Fruit fly (Drosophila melanogaster): ENCODE results near the gene CG9915.

Gene CG9915

dm6 chrX:16288492-16288964 lies 24.4 kb downstream of the CG9915 start, which contains the start of the genes CG32576 and caz (continued):
- peak; percentile 60 for TF ChIP-seq CG3847 (GFP tag; IDR thresholded peaks at IDR 0.05)
- peak in 1 of 2 experiments; percentile 11 for TF ChIP-seq tll (GFP tag; optimal IDR thresholded peaks at IDR 0.05)
- TF ChIP-seq Spps (tag; optimal IDR thresholded peaks at IDR 0.05) = no peak
- peak; percentile 81 for TF ChIP-seq sd (tag; optimal IDR thresholded peaks at IDR 0.05)
- TF ChIP-seq Ssrp (tag; optimal IDR thresholded peaks at IDR 0.05) = no peak
- TF ChIP-seq NC2β (GFP tag; optimal IDR thresholded peaks at IDR 0.05) = no peak
- TF ChIP-seq Ets97D (GFP tag; optimal IDR thresholded peaks at IDR 0.05) = peak; percentile 29
- TF ChIP-seq CG12391 (tag; optimal IDR thresholded peaks at IDR 0.05) = peak; percentile 61
- TF ChIP-seq CG9437 (GFP tag; optimal IDR thresholded peaks at IDR 0.05) = no peak
- TF ChIP-seq Trl (optimal IDR thresholded peaks at IDR 0.05) = no peak
- peak; percentile 14 for TF ChIP-seq Trl (GFP tag; optimal IDR thresholded peaks at IDR 0.05)
- peak; percentile 83 for TF ChIP-seq CG12659 (GFP tag; optimal IDR thresholded peaks at IDR 0.05)
- peak; percentile 24 for TF ChIP-seq CG12104 (GFP tag; optimal IDR thresholded peaks at IDR 0.05)
- TF ChIP-seq ftz-f1 (GFP tag; optimal IDR thresholded peaks at IDR 0.05) = no peak
- TF ChIP-seq jing (GFP tag; optimal IDR thresholded peaks at IDR 0.05) = no peak
- peak; percentile 37 for TF ChIP-seq caup (GFP tag; optimal IDR thresholded peaks at IDR 0.05; ENCODE audit: severe bottlenecking)
- peak; percentile 57 for TF ChIP-seq gem (tag; optimal IDR thresholded peaks at IDR 0.05)
- no peak for TF ChIP-seq CG8281 (tag; optimal IDR thresholded peaks at IDR 0.05)
- peak; percentile 25 for TF ChIP-seq CG1529 (GFP tag; optimal IDR thresholded peaks at IDR 0.05)
- no peak for TF ChIP-seq Kr (GFP tag; optimal IDR thresholded peaks at IDR 0.05)
- no peak for TF ChIP-seq CG32772 (GFP tag; IDR thresholded peaks at IDR 0.05)
- peak; percentile 49 for TF ChIP-seq Max (GFP tag; optimal IDR thresholded peaks at IDR 0.05)
- no peak for TF ChIP-seq Usf (GFP tag; optimal IDR thresholded peaks at IDR 0.05)
- TF ChIP-seq CG8765 (GFP tag; IDR thresholded peaks at IDR 0.05) = no peak
- no peak for TF ChIP-seq slou (GFP tag; optimal IDR thresholded peaks at IDR 0.05)
- TF ChIP-seq bsh (GFP tag; optimal IDR thresholded peaks at IDR 0.05) = peak in 1 of 2 experiments; percentile 21
- TF ChIP-seq tna (GFP tag; IDR thresholded peaks at IDR 0.05; ENCODE audit: partially characterized antibody) = no peak
- no peak for TF ChIP-seq chn (GFP tag; optimal IDR thresholded peaks at IDR 0.05)
- no peak for TF ChIP-seq Tbp (GFP tag; optimal IDR thresholded peaks at IDR 0.05)
- TF ChIP-seq cato (GFP tag; optimal IDR thresholded peaks at IDR 0.05; ENCODE audit: borderline replicate concordance) = no peak
- no peak for TF ChIP-seq NFAT (GFP tag; IDR thresholded peaks at IDR 0.05)
- no peak for TF ChIP-seq CG11695 (GFP tag; IDR thresholded peaks at IDR 0.05)
- no peak for TF ChIP-seq CG6272 (GFP tag; IDR thresholded peaks at IDR 0.05)
- TF ChIP-seq zfh2 (GFP tag; optimal IDR thresholded peaks at IDR 0.05) = peak; percentile 12
- TF ChIP-seq Hr39 (optimal IDR thresholded peaks at IDR 0.05) = no peak
- peak; percentile 35 for TF ChIP-seq Bgb (GFP tag; IDR thresholded peaks at IDR 0.05; ENCODE audit: partially characterized antibody)
- peak; percentile 22 for TF ChIP-seq CG12299 (tag; optimal IDR thresholded peaks at IDR 0.05)
- TF ChIP-seq emc (GFP tag; optimal IDR thresholded peaks at IDR 0.05) = no peak
- TF ChIP-seq Ets65A (GFP tag) = peak; percentile 58
- TF ChIP-seq CG15514 (GFP tag; optimal IDR thresholded peaks at IDR 0.05) = peak; percentile 73
- peak; percentile 47 for TF ChIP-seq CG2712 (tag; optimal IDR thresholded peaks at IDR 0.05)
- TF ChIP-seq nerfin-1 (tag; optimal IDR thresholded peaks at IDR 0.05) = peak; percentile 35
- peak; percentile 37 for TF ChIP-seq Fer2 (tag; optimal IDR thresholded peaks at IDR 0.05)
- 0 out of 3 replicates have a peak, but pooled peaks have one; percentile 34 for TF ChIP-seq ken (GFP tag; IDR thresholded peaks at IDR 0.05)
- TF ChIP-seq CG9727 (GFP tag; optimal IDR thresholded peaks at IDR 0.05) = peak; percentile 26
- no peak for TF ChIP-seq CG16863 (GFP tag; optimal IDR thresholded peaks at IDR 0.05)
- TF ChIP-seq Drgx (GFP tag; IDR thresholded peaks at IDR 0.05) = no peak
- peak; percentile 24 for TF ChIP-seq Antp (GFP tag; optimal IDR thresholded peaks at IDR 0.05)
- TF ChIP-seq dmrt99B (tag; optimal IDR thresholded peaks at IDR 0.05) = no peak
- TF ChIP-seq h (optimal IDR thresholded peaks at IDR 0.05) = no peak
- no peak for TF ChIP-seq CG10959 (GFP tag; IDR thresholded peaks at IDR 0.05)
- no peak for TF ChIP-seq CG6791 (GFP tag; IDR thresholded peaks at IDR 0.05; ENCODE audit: partially characterized antibody)

All from whole organism, embryonic.